Worm (Caenorhabditis elegans): ENCODE measurements around the gene tkr-1.

The tkr-1 gene

ce11 chrIII:9390924-9391323, 7.3 kb downstream of the tkr-1 start (continued):
- TF ChIP-seq mdl-1 (tag; optimal IDR thresholded peaks at IDR 0.05) (peak; percentile 24 to 76), hlh-30 (tag; optimal IDR thresholded peaks at IDR 0.05; ENCODE audit: insufficient read depth) (peak; percentile 90), nhr-11 (tag; optimal IDR thresholded peaks at IDR 0.05) (no peak), lir-3 (tag; optimal IDR thresholded peaks at IDR 0.05) (no peak), lin-38 (GFP tag; IDR thresholded peaks at IDR 0.05) (peak; percentile 55), attf-4 (tag; optimal IDR thresholded peaks at IDR 0.05) (no peak), arid-1 (GFP tag; conservative IDR thresholded peaks at IDR 0.05) (peak; percentile 30; the same call in 1 of the 2 replicates)

DNA sequence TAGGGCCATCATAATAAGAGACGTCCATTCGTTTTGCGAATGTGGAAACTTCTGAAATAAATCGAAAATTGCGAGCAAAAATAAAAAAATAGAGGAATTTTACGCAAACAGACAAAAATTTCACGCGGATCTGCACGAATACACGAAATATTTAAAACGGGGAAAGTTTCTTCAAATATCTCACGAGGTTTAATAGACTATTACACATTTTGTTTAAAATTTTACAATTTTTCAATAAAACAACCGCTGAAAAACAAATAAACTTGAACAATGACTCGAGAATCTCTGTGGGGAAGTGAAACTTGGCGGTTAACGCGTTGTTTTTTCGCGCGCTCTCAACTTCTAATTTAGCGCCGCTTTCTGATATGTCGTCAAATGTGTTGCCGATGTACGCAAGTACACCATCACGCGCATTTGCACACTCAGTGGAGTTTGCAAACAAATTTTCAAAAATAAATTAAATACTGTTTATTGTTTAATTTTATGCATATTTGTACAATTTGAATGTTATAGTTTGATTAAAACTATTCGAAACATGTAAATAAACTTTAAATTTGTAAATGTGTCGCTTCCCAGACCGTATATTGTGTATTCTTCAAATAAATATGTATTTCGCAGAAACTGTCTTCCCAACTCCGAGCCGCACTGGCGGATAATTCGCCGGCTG, 9.7 kb downstream of the tkr-1 start, which contains the start of the genes gpr-2 and rgr-1:
TSS of gene gpr-2 (minus strand) at position 51 of the 667 bp plus-strand sequence.
TSS of gene rgr-1 (plus strand) at position 617 of the 667 bp plus-strand sequence.
- TF ChIP-seq spr-3 (GFP tag; optimal IDR thresholded peaks at IDR 0.05) (no peak), rbr-2 (tag; optimal IDR thresholded peaks at IDR 0.05) (peak; percentile 2), dpl-1 (GFP tag; optimal IDR thresholded peaks at IDR 0.05) (peak; percentile 77), ZK546.5 (tag; optimal IDR thresholded peaks at IDR 0.05) (no peak), fkh-10 (GFP tag; optimal IDR thresholded peaks at IDR 0.05) (no peak), unc-130 (GFP tag; optimal IDR thresholded peaks at IDR 0.05) (peak; percentile 56), mes-2 (tag; optimal IDR thresholded peaks at IDR 0.05; ENCODE audit: poor library complexity, severe bottlenecking) (no peak), Y48G9A.11 (GFP tag; IDR thresholded peaks at IDR 0.05) (0 out of 2 replicates have a peak, but pooled peaks have one; percentile 27), arid-1 (GFP tag; conservative IDR thresholded peaks at IDR 0.05) (no peak), lin-38 (GFP tag; IDR thresholded peaks at IDR 0.05) (peak; percentile 81), unc-62 (GFP tag; optimal IDR thresholded peaks at IDR 0.05 in 1 of 2) (peak in 1 of 2 experiments; percentile 85), unc-62 (tag; optimal IDR thresholded peaks at IDR 0.05) (no peak), hlh-30 (tag; optimal IDR thresholded peaks at IDR 0.05; ENCODE audit: insufficient read depth) (peak; percentile 43)

DNA sequence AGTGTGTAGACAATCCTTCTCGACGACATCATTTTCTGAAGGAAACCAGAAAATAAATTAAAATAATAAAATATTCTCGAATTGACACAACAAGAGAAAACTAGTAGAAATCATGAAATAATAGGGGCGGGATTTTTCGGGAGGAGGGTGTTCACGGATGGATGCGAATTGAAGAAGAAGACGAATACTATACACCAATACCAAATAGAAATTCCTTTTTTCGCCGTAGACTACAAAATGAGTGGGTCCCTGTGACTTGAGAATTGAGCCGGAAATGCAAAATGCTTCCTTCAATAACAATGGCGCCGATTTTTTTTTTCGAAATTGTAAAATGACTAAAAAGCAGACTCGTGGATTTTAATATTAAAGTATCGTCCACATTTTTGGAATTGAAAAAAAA, 17.4 kb downstream of the tkr-1 start, which contains the start of gene nlp-48:
TSS of gene nlp-48 (minus strand) at position 101 of the 400 bp plus-strand sequence.
- TF ChIP-seq saeg-2 (GFP tag; IDR thresholded peaks at IDR 0.05): no peak
- no peak for TF ChIP-seq ceh-32 (tag; optimal IDR thresholded peaks at IDR 0.05; ENCODE audit: poor library complexity)

- peak; percentile 43 for TF ChIP-seq nhr-28 (tag; optimal IDR thresholded peaks at IDR 0.05)
- TF ChIP-seq nhr-42 (GFP tag; IDR thresholded peaks at IDR 0.05): no peak
- peak; percentile 85 for TF ChIP-seq R02D3.7 (tag; optimal IDR thresholded peaks at IDR 0.05)
- no peak for TF ChIP-seq daf-16 (GFP tag; optimal IDR thresholded peaks at IDR 0.05)
- no peak for TF ChIP-seq daf-16 (tag; optimal IDR thresholded peaks at IDR 0.05)
- peak; percentile 55 for TF ChIP-seq lin-15B (tag; optimal IDR thresholded peaks at IDR 0.05)
- peak; percentile 60 for TF ChIP-seq dve-1 (tag; optimal IDR thresholded peaks at IDR 0.05; ENCODE audit: insufficient read depth)
- TF ChIP-seq madf-9 (GFP tag; conservative IDR thresholded peaks at IDR 0.05): 0 out of 2 replicates have a peak, but pooled peaks have one; percentile 42
- no peak for TF ChIP-seq egl-43 (GFP tag; IDR thresholded peaks at IDR 0.05)
- TF ChIP-seq fkh-10 (GFP tag; optimal IDR thresholded peaks at IDR 0.05): no peak
- 0 out of 2 replicates have a peak, but pooled peaks have one; percentile 21 for TF ChIP-seq vab-7 (GFP tag; IDR thresholded peaks at IDR 0.05)
- peak; percentile 85 for TF ChIP-seq mes-2 (tag; optimal IDR thresholded peaks at IDR 0.05; ENCODE audit: poor library complexity, severe bottlenecking)
- TF ChIP-seq set-16 (GFP tag; IDR thresholded peaks at IDR 0.05): no peak
- no peak for TF ChIP-seq mxl-3 (GFP tag; optimal IDR thresholded peaks at IDR 0.05)
- TF ChIP-seq lin-29 (GFP tag; IDR thresholded peaks at IDR 0.05): 0 out of 2 replicates have a peak, but pooled peaks have one; percentile 16
- peak; percentile 39 for TF ChIP-seq nhr-102 (tag; optimal IDR thresholded peaks at IDR 0.05)
- no peak for TF ChIP-seq egl-27 (tag; optimal IDR thresholded peaks at IDR 0.05)
- TF ChIP-seq zip-2 (tag; optimal IDR thresholded peaks at IDR 0.05): no peak
- TF ChIP-seq rbr-2 (tag; optimal IDR thresholded peaks at IDR 0.05): peak; percentile 67
- TF ChIP-seq lsy-2 (tag; optimal IDR thresholded peaks at IDR 0.05): peak in 1 of 2 experiments; percentile 85
- TF ChIP-seq daf-12 (tag; optimal IDR thresholded peaks at IDR 0.05): no peak
- no peak for TF ChIP-seq ZK337.2 (GFP tag; IDR thresholded peaks at IDR 0.05)
- TF ChIP-seq gei-8 (GFP tag; optimal IDR thresholded peaks at IDR 0.05): no peak
- TF ChIP-seq php-3 (GFP tag; IDR thresholded peaks at IDR 0.05): peak; percentile 70; the same call in 1 of the 2 replicates
- TF ChIP-seq tag-97 (GFP tag; IDR thresholded peaks at IDR 0.05): no peak
- peak; percentile 80 for TF ChIP-seq arid-1 (GFP tag; conservative IDR thresholded peaks at IDR 0.05)
- peak; percentile 76 for TF ChIP-seq dmd-6 (GFP tag; IDR thresholded peaks at IDR 0.05)
- peak; percentile 71 for TF ChIP-seq hmg-1.1 (GFP tag; IDR thresholded peaks at IDR 0.05)
Observed at ce11 chrIII:9406600-9406999, 23.0 kb downstream of the tkr-1 start, which contains the start of gene T26G10.1. TSS of gene T26G10.1 (minus strand) at chrIII:9406641.
